Worm (Caenorhabditis elegans): ENCODE measurements around the gene bca-2.
"Not testable (repeated sequence)": the region's sequence is repeated elsewhere in the genome, so short reads cannot be mapped to it uniquely, and the experiment has no call there.

bca-2 gene

DNA sequence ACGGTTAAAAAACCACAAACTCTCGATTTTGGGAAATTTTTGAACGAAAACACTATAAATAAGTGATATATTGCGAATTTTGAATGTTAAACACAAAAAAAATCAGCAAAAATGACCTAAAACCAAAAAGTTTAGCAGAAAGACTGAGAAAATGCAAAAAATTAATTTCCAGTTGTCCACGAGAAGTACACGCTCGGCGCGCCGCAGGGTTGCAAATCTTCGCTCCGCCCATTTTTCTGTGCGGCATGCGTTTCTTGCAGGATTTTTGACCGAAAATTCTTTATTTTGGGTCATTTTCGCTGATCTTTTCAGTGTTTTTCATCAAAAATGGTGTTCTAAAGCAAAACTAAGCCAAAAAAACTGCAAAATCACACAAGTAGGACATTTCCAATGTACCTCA, 15.2 kb downstream of the bca-2 start:
- no peak for TF ChIP-seq blmp-1 (tag; optimal IDR thresholded peaks at IDR 0.05)

DNA sequence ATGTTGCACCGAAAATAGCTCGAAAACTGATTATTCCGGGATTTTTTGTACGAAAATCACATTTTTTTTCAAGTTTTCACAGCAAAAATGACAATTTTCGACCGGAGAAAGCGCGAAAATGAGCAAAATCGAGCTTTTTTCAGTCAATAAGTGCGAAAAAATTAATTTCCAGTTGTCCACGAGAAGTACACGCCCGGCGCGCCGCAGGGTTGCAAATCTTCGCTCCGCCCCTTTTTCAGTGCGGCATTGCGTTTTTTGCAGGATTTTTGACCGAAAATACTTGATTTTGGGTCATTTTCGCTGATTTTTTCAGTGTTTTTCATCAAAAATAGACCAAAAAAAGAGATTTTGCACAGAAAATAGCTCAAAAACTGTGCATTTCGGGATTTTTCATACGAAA, 15.7 kb downstream of the bca-2 start:
- TF ChIP-seq drap-1 (GFP tag; optimal IDR thresholded peaks at IDR 0.05) (no peak), ztf-11 (tag; optimal IDR thresholded peaks at IDR 0.05) (no peak), flh-1 (GFP tag; optimal IDR thresholded peaks at IDR 0.05) (no peak), lin-13 (tag; optimal IDR thresholded peaks at IDR 0.05) (no peak), ceh-83 (GFP tag; optimal IDR thresholded peaks at IDR 0.05) (no peak), tbx-8 (GFP tag; optimal IDR thresholded peaks at IDR 0.05) (no peak), M03D4.4 (tag; optimal IDR thresholded peaks at IDR 0.05) (no peak)

DNA sequence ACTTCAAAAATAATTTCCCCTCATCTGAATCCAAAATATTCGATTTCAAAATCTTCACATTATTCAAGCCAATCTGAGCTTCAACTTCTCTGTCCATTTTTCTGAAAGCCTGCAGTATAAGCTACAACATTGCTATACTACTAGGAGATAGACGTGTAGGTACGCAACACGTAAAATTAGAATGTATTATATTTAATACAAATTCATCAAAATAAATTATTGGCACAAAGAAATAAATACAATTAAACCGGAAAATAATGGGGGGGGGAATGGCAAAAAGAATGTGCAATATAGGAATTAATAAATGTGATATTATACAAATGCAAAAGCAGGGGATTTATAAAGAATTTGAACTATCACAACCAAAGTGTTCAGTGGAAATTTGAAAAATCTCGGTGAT, 21.4 kb downstream of the bca-2 start, which contains the start of gene Y116A8C.25:
Gene Y116A8C.25, minus strand, starts transcription at position 101 of the 400 bp plus-strand sequence.
- TF ChIP-seq nhr-12 (tag; optimal IDR thresholded peaks at IDR 0.05) = no peak
- no peak for TF ChIP-seq mls-2 (tag; optimal IDR thresholded peaks at IDR 0.05)
- no peak for TF ChIP-seq M03D4.4 (tag; optimal IDR thresholded peaks at IDR 0.05)
- no peak for TF ChIP-seq cnd-1 (tag; optimal IDR thresholded peaks at IDR 0.05)
- TF ChIP-seq nhr-28 (tag; optimal IDR thresholded peaks at IDR 0.05) = no peak
- TF ChIP-seq snpc-4 (tag; optimal IDR thresholded peaks at IDR 0.05) = no peak
- TF ChIP-seq mab-5 (tag; optimal IDR thresholded peaks at IDR 0.05) = no peak
- TF ChIP-seq unc-62 (GFP tag; optimal IDR thresholded peaks at IDR 0.05) = no peak
- TF ChIP-seq ces-1 (GFP tag; optimal IDR thresholded peaks at IDR 0.05) = no peak
- TF ChIP-seq elt-3 (tag; optimal IDR thresholded peaks at IDR 0.05) = no peak
- no peak for TF ChIP-seq lin-32 (GFP tag; optimal IDR thresholded peaks at IDR 0.05)
- TF ChIP-seq zip-8 (tag; optimal IDR thresholded peaks at IDR 0.05) = no peak
- TF ChIP-seq flh-1 (GFP tag; optimal IDR thresholded peaks at IDR 0.05) = no peak
- TF ChIP-seq ceh-39 (tag; optimal IDR thresholded peaks at IDR 0.05) = no peak
- TF ChIP-seq ztf-11 (tag; optimal IDR thresholded peaks at IDR 0.05) = no peak
- no peak for TF ChIP-seq blmp-1 (tag; optimal IDR thresholded peaks at IDR 0.05)
- TF ChIP-seq pha-4 (tag; optimal IDR thresholded peaks at IDR 0.05) = no peak

DNA sequence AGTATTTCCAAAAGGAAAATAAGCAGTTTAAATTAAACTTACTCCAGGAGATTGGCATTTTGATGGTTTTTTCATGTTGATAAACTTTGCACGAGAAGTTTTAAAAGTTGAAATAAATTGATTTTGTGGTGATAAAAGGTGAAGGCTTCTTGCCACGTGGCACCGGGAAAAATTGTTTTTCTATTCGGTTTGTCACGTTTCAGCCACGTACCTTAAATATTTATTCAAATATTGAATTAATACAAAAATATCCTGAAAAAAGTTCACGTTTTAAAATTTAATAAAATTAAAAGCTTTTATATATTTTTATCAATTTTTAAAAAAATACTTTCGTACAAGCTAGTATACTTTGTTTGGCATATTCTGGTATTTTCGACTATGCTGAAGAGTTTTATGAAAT, 29.3 kb downstream of the bca-2 start, which contains the start of gene Y116A8C.24:
Gene Y116A8C.24, minus strand, starts transcription at position 101 of the 400 bp plus-strand sequence.
- not testable (repeated sequence) for TF ChIP-seq lin-32 (GFP tag; optimal IDR thresholded peaks at IDR 0.05); elt-1 (tag; optimal IDR thresholded peaks at IDR 0.05; ENCODE audit: borderline replicate concordance, insufficient read depth); nhr-28 (tag; optimal IDR thresholded peaks at IDR 0.05)

DNA sequence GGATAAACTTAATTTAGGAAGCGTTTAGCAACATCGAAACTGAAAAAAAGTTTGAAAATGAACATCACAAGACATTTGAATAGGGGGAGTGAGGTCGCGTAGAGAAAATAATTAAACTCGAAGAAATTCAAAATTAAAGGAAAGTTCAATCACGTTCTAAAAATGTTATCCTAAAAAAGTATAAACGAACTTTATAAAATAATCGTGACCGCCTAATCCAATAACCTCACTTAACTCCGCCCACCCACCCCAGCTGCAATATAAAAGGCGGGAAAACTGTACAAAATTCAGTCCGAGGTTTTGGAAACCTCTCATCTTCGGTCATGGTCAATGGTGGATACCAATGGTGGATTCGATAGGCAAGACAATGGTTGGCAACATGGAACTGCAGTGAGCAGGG, 35.1 kb downstream of the bca-2 start, which contains the start of gene Y116A8C.465:
Gene Y116A8C.465, plus strand, starts transcription at position 301 of the 400 bp plus-strand sequence.
- not testable (repeated sequence) for TF ChIP-seq nhr-28, mab-5, lsy-2 (tag; optimal IDR thresholded peaks at IDR 0.05)

DNA sequence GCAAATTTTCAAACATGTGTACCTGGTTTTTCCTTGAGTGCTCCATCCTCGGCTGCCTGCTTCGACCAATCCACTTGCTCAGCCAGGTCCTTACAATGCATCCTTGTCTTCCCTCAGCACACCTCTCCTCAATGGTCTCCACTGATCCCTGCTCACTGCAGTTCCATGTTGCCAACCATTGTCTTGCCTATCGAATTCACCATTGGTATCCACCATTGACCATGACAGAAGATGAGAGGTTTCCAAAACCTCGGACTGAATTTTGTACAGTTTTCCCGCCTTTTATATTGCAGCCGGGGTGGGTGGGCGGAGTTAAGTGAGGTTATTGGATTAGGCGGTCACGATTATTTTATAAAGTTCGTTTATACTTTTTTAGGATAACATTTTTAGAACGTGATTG, 36.3 kb downstream of the bca-2 start, which contains the start of gene Y116A8C.467:
Gene Y116A8C.467, minus strand, starts transcription at position 101 of the 400 bp plus-strand sequence.
- not testable (repeated sequence) for TF ChIP-seq mab-5, hlh-1, sptf-1 (tag; optimal IDR thresholded peaks at IDR 0.05)

DNA sequence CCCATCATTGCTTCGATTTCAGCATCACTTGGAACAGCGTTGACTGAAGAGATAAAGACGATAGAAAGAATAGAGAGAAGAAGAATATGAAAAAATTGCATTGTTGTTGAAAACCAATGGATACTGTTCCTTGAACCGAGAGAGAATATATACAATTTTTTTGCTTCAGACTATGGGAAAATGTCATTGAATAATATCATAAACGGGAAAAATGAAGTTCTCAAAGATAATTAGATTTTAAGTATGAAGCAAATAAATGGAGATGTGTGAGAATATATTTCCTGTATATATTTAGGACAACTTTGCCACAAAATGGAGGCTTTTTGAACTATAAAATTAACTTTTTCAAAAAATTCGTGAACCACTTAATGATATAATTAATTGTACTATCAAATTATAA, 42.0 kb downstream of the bca-2 start, which contains the start of gene Y116A8C.44:
Gene Y116A8C.44, minus strand, starts transcription at position 101 of the 400 bp plus-strand sequence.
- TF ChIP-seq flh-1 (GFP tag; optimal IDR thresholded peaks at IDR 0.05) = no peak
- TF ChIP-seq blmp-1 (tag; optimal IDR thresholded peaks at IDR 0.05) = no peak
- no peak for TF ChIP-seq ham-2 (GFP tag; optimal IDR thresholded peaks at IDR 0.05)
- no peak for TF ChIP-seq unc-39 (tag; optimal IDR thresholded peaks at IDR 0.05)
- TF ChIP-seq sem-2 (GFP tag; optimal IDR thresholded peaks at IDR 0.05) = no peak
- no peak for TF ChIP-seq cnd-1 (tag; optimal IDR thresholded peaks at IDR 0.05)
- no peak for TF ChIP-seq lin-32 (GFP tag; optimal IDR thresholded peaks at IDR 0.05)
- TF ChIP-seq pha-4 (tag; optimal IDR thresholded peaks at IDR 0.05) = no peak
- TF ChIP-seq unc-120 (tag; optimal IDR thresholded peaks at IDR 0.05; ENCODE audit: poor library complexity, severe bottlenecking) = no peak
- TF ChIP-seq drap-1 (GFP tag; optimal IDR thresholded peaks at IDR 0.05) = no peak
- TF ChIP-seq nhr-2 (tag; optimal IDR thresholded peaks at IDR 0.05) = no peak
- TF ChIP-seq ceh-39 (tag; optimal IDR thresholded peaks at IDR 0.05) = no peak
- no peak for TF ChIP-seq nhr-28 (tag; optimal IDR thresholded peaks at IDR 0.05)
- TF ChIP-seq mls-2 (tag; optimal IDR thresholded peaks at IDR 0.05) = no peak
- no peak for TF ChIP-seq bed-3 (GFP tag; optimal IDR thresholded peaks at IDR 0.05)
- TF ChIP-seq lsy-2 (tag; optimal IDR thresholded peaks at IDR 0.05) = no peak
- no peak for TF ChIP-seq nhr-12 (tag; optimal IDR thresholded peaks at IDR 0.05)
